Fruit fly (Drosophila melanogaster): ENCODE data around the gene Acat2.

Gene Acat2

DNA sequence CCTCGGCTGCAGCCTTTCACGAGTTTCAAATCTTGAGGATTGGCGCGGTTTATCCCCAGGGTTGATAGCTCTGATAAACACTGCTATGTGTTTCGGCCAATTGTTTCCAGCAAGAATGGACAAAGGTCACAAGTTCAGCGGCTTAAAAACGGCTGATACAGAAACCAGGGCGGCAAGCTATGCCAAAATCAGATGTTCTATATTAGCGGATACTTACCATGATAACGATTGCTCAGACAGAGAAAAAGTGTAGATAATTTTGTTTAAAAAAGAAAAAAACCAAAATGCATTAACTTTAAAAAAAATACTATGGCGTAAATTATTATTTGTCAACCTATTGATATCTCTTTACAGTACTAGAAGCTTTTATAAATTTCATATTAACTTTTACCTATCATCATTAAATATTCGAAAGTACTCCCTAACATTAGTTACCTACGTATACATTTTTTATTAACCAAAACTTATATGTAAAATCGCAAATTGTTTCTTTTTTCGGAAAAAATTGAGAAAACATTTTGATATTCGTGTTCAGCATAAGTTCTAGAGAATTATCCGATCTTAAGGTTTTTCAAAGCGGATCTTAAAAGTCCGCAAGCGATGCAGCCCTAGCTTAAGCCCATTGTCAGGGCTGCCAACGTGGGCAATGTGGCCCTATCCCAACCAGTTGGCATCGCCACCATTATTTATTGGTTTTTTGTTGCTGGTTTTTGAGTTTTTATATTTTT lies 10.5 kb downstream of the Acat2 start, which contains the start of the genes sturkopf and Herc4:
Gene sturkopf, minus strand, starts transcription at position 339 of the 728 bp plus-strand sequence.
Gene Herc4, plus strand, starts transcription at position 658 of the 728 bp plus-strand sequence.
- peak; percentile 18 for TF ChIP-seq CG17806 (tag; optimal IDR thresholded peaks at IDR 0.05)
- peak; percentile 59; the same call in 2 of the 3 replicates for TF ChIP-seq CG4496 (GFP tag; IDR thresholded peaks at IDR 0.05)
- TF ChIP-seq CG9948 (tag; optimal IDR thresholded peaks at IDR 0.05) = peak; percentile 64
- peak; percentile 68 for TF ChIP-seq EcR (GFP tag; optimal IDR thresholded peaks at IDR 0.05)
- TF ChIP-seq CG8301 (tag; optimal IDR thresholded peaks at IDR 0.05) = peak; percentile 63
- no peak for TF ChIP-seq D1 (tag; optimal IDR thresholded peaks at IDR 0.05)
- peak; percentile 60 for TF ChIP-seq fd96Ca (GFP tag; IDR thresholded peaks at IDR 0.05)
- TF ChIP-seq CG12605 (GFP tag; IDR thresholded peaks at IDR 0.05) = peak; percentile 54
- peak; percentile 44 for TF ChIP-seq Ets98B (GFP tag; IDR thresholded peaks at IDR 0.05)
- TF ChIP-seq CG14655 (GFP tag; optimal IDR thresholded peaks at IDR 0.05) = no peak
- peak; percentile 39 for TF ChIP-seq CG34367 (tag; optimal IDR thresholded peaks at IDR 0.05)
- TF ChIP-seq Pif1B (GFP tag; optimal IDR thresholded peaks at IDR 0.05) = no peak
- TF ChIP-seq CG32121 (GFP tag; IDR thresholded peaks at IDR 0.05) = 0 out of 2 replicates have a peak, but pooled peaks have one; percentile 24
- no peak for TF ChIP-seq rn (GFP tag; IDR thresholded peaks at IDR 0.05)
- peak; percentile 68 for TF ChIP-seq CG8159 (tag; optimal IDR thresholded peaks at IDR 0.05)
- no peak for TF ChIP-seq CG10348 (GFP tag; IDR thresholded peaks at IDR 0.05)
- peak; percentile 90 for TF ChIP-seq Snoo (tag; optimal IDR thresholded peaks at IDR 0.05)
- TF ChIP-seq CG13204 (GFP tag; optimal IDR thresholded peaks at IDR 0.05) = no peak
- no peak for TF ChIP-seq gl (tag; optimal IDR thresholded peaks at IDR 0.05)
- peak; percentile 75 for TF ChIP-seq CG15710 (tag; optimal IDR thresholded peaks at IDR 0.05)
- no peak for TF ChIP-seq Pif1A (GFP tag; optimal IDR thresholded peaks at IDR 0.05)

DNA sequence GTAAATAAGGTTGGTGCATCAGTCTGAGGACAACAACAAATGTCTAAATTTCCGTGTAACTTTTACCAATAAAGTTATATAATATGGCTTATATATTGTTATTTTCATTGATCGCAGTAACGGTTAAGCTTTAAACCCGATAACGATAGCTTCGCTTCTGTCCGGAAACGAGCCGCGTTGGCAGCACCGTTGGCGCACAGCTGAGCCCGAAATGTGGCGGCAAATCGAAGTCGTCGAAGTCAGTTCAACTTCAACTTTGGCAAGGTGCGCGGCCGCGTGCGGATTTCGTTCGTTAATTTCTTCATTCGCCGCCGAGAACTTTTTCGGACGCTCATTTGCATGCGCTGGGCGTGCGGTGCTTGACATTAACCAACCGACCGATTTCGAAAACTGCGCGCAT lies 15.5 kb downstream of the Acat2 start, which contains the start of gene Myo61F:
Gene Myo61F, plus strand, starts transcription at position 240 of the 400 bp plus-strand sequence.
- TF ChIP-seq CG4496 (GFP tag; IDR thresholded peaks at IDR 0.05) = 0 out of 3 replicates have a peak, but pooled peaks have one; percentile 36
- no peak for TF ChIP-seq EcR (GFP tag; optimal IDR thresholded peaks at IDR 0.05)

dm6 chr3L:1319097-1319725 lies 16.5 kb downstream of the Acat2 start:
- TF ChIP-seq CG34367 (tag; optimal IDR thresholded peaks at IDR 0.05) (peak; percentile 88), Ets98B (GFP tag; IDR thresholded peaks at IDR 0.05) (peak; percentile 93), CG15710 (tag; optimal IDR thresholded peaks at IDR 0.05) (peak; percentile 79), Pif1A (GFP tag; optimal IDR thresholded peaks at IDR 0.05) (peak; percentile 95), D1 (tag; optimal IDR thresholded peaks at IDR 0.05) (no peak), CG13204 (GFP tag; optimal IDR thresholded peaks at IDR 0.05) (peak; percentile 68), CG4496 (GFP tag; IDR thresholded peaks at IDR 0.05) (peak; percentile 96), CG9948 (tag; optimal IDR thresholded peaks at IDR 0.05) (peak; percentile 94), gl (tag; optimal IDR thresholded peaks at IDR 0.05) (peak; percentile 79), CG14655 (GFP tag; optimal IDR thresholded peaks at IDR 0.05) (peak; percentile 97), CG8301 (tag; optimal IDR thresholded peaks at IDR 0.05) (peak; percentile 97), fd96Ca (GFP tag; IDR thresholded peaks at IDR 0.05) (peak; percentile 94), EcR (GFP tag; optimal IDR thresholded peaks at IDR 0.05) (peak; percentile 8), Pif1B (GFP tag; optimal IDR thresholded peaks at IDR 0.05) (peak; percentile 97), CG32121 (GFP tag; IDR thresholded peaks at IDR 0.05) (peak; percentile 84), CG17806 (tag; optimal IDR thresholded peaks at IDR 0.05) (peak; percentile 92), CG8159 (tag; optimal IDR thresholded peaks at IDR 0.05) (peak; percentile 85), CG10348 (GFP tag; IDR thresholded peaks at IDR 0.05) (no peak), rn (GFP tag; IDR thresholded peaks at IDR 0.05) (peak; percentile 83), CG12605 (GFP tag; IDR thresholded peaks at IDR 0.05) (peak; percentile 91), Snoo (tag; optimal IDR thresholded peaks at IDR 0.05) (peak; percentile 96)

DNA sequence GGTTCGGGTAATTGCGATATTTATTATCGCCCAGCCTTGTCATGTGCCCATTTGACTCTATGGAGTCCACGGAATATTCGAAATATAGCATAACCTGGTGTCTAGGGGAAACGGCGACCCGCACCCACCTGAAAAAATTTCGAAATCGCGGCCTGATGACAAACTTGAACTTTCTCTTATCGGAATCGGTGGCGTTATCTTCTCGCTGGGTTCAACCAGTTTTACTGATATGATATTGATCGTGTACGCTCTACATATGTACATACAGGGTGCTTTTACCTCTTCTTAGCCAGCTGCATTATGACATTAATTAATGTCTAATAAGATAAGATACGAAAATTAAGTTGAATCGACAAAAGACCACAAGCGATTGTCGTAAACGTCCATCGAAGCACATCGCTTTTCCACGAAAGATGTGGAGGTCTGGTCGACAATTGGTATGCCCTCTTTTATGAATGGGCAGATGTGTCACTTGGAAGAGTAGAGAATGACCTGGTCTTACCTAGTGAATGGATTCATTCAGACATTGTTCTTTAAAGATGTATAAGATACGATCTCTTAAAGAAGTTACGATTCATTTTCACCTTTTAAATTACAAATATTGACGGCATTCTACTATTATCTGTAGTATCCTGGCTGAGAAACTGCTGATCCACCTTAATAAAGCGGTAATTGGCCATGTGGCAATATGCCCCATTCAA lies 17.6 kb downstream of the Acat2 start:
- TF ChIP-seq Pif1B (GFP tag; optimal IDR thresholded peaks at IDR 0.05) (peak; percentile 38), Snoo (tag; optimal IDR thresholded peaks at IDR 0.05) (peak; percentile 37), Pif1A (GFP tag; optimal IDR thresholded peaks at IDR 0.05) (peak; percentile 63), CG34367 (tag; optimal IDR thresholded peaks at IDR 0.05) (peak; percentile 12), CG9948 (tag; optimal IDR thresholded peaks at IDR 0.05) (peak; percentile 30), CG8301 (tag; optimal IDR thresholded peaks at IDR 0.05) (peak; percentile 13), CG14655 (GFP tag; optimal IDR thresholded peaks at IDR 0.05) (peak; percentile 58), CG17806 (tag; optimal IDR thresholded peaks at IDR 0.05) (peak; percentile 46), rn (GFP tag; IDR thresholded peaks at IDR 0.05) (no peak), CG12605 (GFP tag; IDR thresholded peaks at IDR 0.05) (no peak), Ets98B (GFP tag; IDR thresholded peaks at IDR 0.05) (no peak), CG15710 (tag; optimal IDR thresholded peaks at IDR 0.05) (peak; percentile 38), CG8159 (tag; optimal IDR thresholded peaks at IDR 0.05) (peak; percentile 72), fd96Ca (GFP tag; IDR thresholded peaks at IDR 0.05) (peak; percentile 59; the same call in 2 of the 3 replicates)
